Fruit fly (Drosophila melanogaster) whole organism, embryonic: ENCODE measurements around the gene Spc25.
A peak's percentile ranks its signal among the peaks of the same experiment; 100 is the strongest.

Experiments used
- Awh ChIP-seq: fragments of 200-800 bp; sonication (Bioruptor generic); IDR thresholded peaks from 2 replicates; pipeline ENCODE4, ENCODE4 v1.3.6; 2022; ENCODE audit warnings: missing biosample characterization, missing genetic modification characterization
- Bteb2 ChIP-seq: fragments of 200-800 bp; sonication (Bioruptor generic); optimal IDR thresholded peaks from 2 replicates; lab custom pipeline; 2016; ENCODE audit warnings: missing biosample characterization, missing genetic modification characterization
- CG1024 ChIP-seq: fragments of 200-800 bp; sonication (Bioruptor generic); IDR thresholded peaks from 2 replicates; pipeline ENCODE4 v1.3.6; 2022; ENCODE audit warnings: missing biosample characterization, missing genetic modification characterization
- CG10462 ChIP-seq: fragments of 200-800 bp; sonication (Bioruptor generic); optimal IDR thresholded peaks from 2 replicates; lab custom pipeline; 2016; ENCODE audit warnings: missing biosample characterization, missing genetic modification characterization
- CG11695 ChIP-seq: fragments of 200-800 bp; sonication (Bioruptor generic); IDR thresholded peaks from 3 replicates; pipeline ENCODE4 v1.3.6; 2022; ENCODE audit warnings: missing biosample characterization, missing genetic modification characterization
- CG12219 ChIP-seq: fragments of 200-800 bp; sonication (Bioruptor generic); optimal IDR thresholded peaks from 3 replicates; lab custom pipeline; 2018; ENCODE audit warnings: missing biosample characterization, mild to moderate bottlenecking, missing genetic modification characterization
- CG13624 ChIP-seq: fragments of 200-800 bp; sonication (Bioruptor generic); optimal IDR thresholded peaks from 2 replicates; lab custom pipeline; 2016; ENCODE audit warnings: missing biosample characterization, missing genetic modification characterization
- CG14014 ChIP-seq: fragments of 200-800 bp; sonication (Bioruptor generic); IDR thresholded peaks from 2 replicates; pipeline ENCODE4 v1.3.6; 2022; ENCODE audit warnings: missing biosample characterization, missing genetic modification characterization
- CG14710 ChIP-seq: fragments of 200-800 bp; sonication (Bioruptor generic); optimal IDR thresholded peaks from 3 replicates; lab custom pipeline; 2019; ENCODE audit warnings: missing biosample characterization, mild to moderate bottlenecking, missing genetic modification characterization, moderate library complexity
- CG15073 ChIP-seq: fragments of 200-800 bp; sonication (Bioruptor generic); optimal IDR thresholded peaks from 2 replicates; lab custom pipeline; 2016; ENCODE audit warnings: missing biosample characterization, missing genetic modification characterization
- CG17568 ChIP-seq: fragments of 200-800 bp; sonication (Bioruptor generic); optimal IDR thresholded peaks from 2 replicates; lab custom pipeline; 2018; ENCODE audit warnings: missing biosample characterization, mild to moderate bottlenecking, missing genetic modification characterization, moderate library complexity
- CG32532 ChIP-seq: fragments of 200-800 bp; sonication (Bioruptor generic); IDR thresholded peaks from 2 replicates; pipeline ENCODE4 v1.3.6; 2022; ENCODE audit warnings: missing biosample characterization, missing genetic modification characterization
- CG3281 ChIP-seq: fragments of 200-800 bp; sonication (Bioruptor generic); optimal IDR thresholded peaks from 3 replicates; lab custom pipeline; 2017; ENCODE audit warnings: missing biosample characterization, mild to moderate bottlenecking, missing genetic modification characterization
- CG4282 ChIP-seq: fragments of 200-800 bp; sonication (Bioruptor generic); optimal IDR thresholded peaks from 2 replicates; lab custom pipeline; 2016; ENCODE audit warnings: missing biosample characterization, missing genetic modification characterization
- CG4404 ChIP-seq: fragments of 200-800 bp; sonication (Bioruptor generic); IDR thresholded peaks from 2 replicates; pipeline ENCODE4 v1.3.6; 2022; ENCODE audit warnings: missing biosample characterization, missing genetic modification characterization
- CG4707 ChIP-seq: fragments of 200-800 bp; sonication (Bioruptor generic); optimal IDR thresholded peaks from 2 replicates; lab custom pipeline; 2018; ENCODE audit warnings: missing biosample characterization, mild to moderate bottlenecking, missing genetic modification characterization, moderate library complexity
- CG6689 ChIP-seq: fragments of 200-800 bp; sonication (Bioruptor generic); IDR thresholded peaks from 2 replicates; pipeline ENCODE4 v1.3.6; 2022; ENCODE audit warnings: missing biosample characterization, missing genetic modification characterization
- CG7839 ChIP-seq: fragments of 200-800 bp; sonication (Bioruptor generic); optimal IDR thresholded peaks from 3 replicates; lab custom pipeline; 2018; ENCODE audit warnings: missing biosample characterization, mild to moderate bottlenecking, missing genetic modification characterization, moderate library complexity
- CG9215 ChIP-seq: fragments of 200-800 bp; sonication (Bioruptor generic); IDR thresholded peaks from 2 replicates; pipeline ENCODE4 v1.3.6; 2022; ENCODE audit warnings: missing biosample characterization, missing genetic modification characterization
- Doc3 ChIP-seq: fragments of 200-800 bp; sonication (Bioruptor generic); IDR thresholded peaks from 3 replicates; pipeline ENCODE4 v1.3.6; 2022; ENCODE audit warnings: missing biosample characterization, missing genetic modification characterization; ENCODE audit not compliant: partially characterized antibody
- Dref ChIP-seq: fragments of 200-800 bp; sonication (Bioruptor generic); IDR thresholded peaks from 2 replicates; pipeline ENCODE4 v1.3.6; 2022; ENCODE audit warnings: missing biosample characterization, missing genetic modification characterization
- Max ChIP-seq: fragments of 200-800 bp; sonication (Bioruptor generic); optimal IDR thresholded peaks from 2 replicates; lab custom pipeline; 2016; ENCODE audit warnings: missing biosample characterization, mild to moderate bottlenecking, missing genetic modification characterization
- Mrtf ChIP-seq: fragments of 200-800 bp; sonication (Bioruptor generic); IDR thresholded peaks from 3 replicates; pipeline ENCODE4 v1.3.6; 2022; ENCODE audit warnings: missing biosample characterization, missing genetic modification characterization
- Nf-YA ChIP-seq: fragments of 200-800 bp; sonication (Bioruptor generic); IDR thresholded peaks from 2 replicates; pipeline ENCODE4 v1.3.6; 2022; ENCODE audit warnings: missing biosample characterization, missing genetic modification characterization
- Oaz ChIP-seq: fragments of 200-800 bp; sonication (Bioruptor generic); IDR thresholded peaks from 2 replicates; pipeline ENCODE4 v1.3.6; 2022; ENCODE audit warnings: missing biosample characterization, missing genetic modification characterization
- Sox100B ChIP-seq: fragments of 200-800 bp; sonication (Bioruptor generic); optimal IDR thresholded peaks from 3 replicates; lab custom pipeline; 2018; ENCODE audit warnings: missing biosample characterization, mild to moderate bottlenecking, missing genetic modification characterization
- Spps ChIP-seq: fragments of 200-800 bp; sonication (Bioruptor generic); optimal IDR thresholded peaks from 2 replicates; lab custom pipeline; 2018; ENCODE audit warnings: missing biosample characterization, mild to moderate bottlenecking, missing genetic modification characterization
- Stat92E ChIP-seq, 3 experiments: fragments of >200 bp in 2 of 3; fragments of 200-800 bp in 1 of 3; sonication (Bioruptor generic) in 1 of 3; optimal IDR thresholded peaks; 2 replicates each; lab custom pipeline; 2017 to 2019; ENCODE audit warnings: missing biosample characterization in 3 of 3, missing genetic modification characterization in 3 of 3, mild to moderate bottlenecking in 1 of 3, moderate library complexity in 1 of 3
- Taf1 ChIP-seq: fragments of 200-800 bp; sonication (Bioruptor generic); IDR thresholded peaks from 2 replicates; pipeline ENCODE4 v1.3.6; 2022; ENCODE audit warnings: missing biosample characterization, missing genetic modification characterization
- Xbp1 ChIP-seq: fragments of 200-800 bp; sonication (Bioruptor generic); optimal IDR thresholded peaks from 3 replicates; lab custom pipeline; 2016; ENCODE audit warnings: missing biosample characterization, mild to moderate bottlenecking, missing genetic modification characterization
- bigmax ChIP-seq: fragments of 200-800 bp; sonication (Bioruptor generic); optimal IDR thresholded peaks from 2 replicates; lab custom pipeline; 2018; ENCODE audit warnings: missing biosample characterization, mild to moderate bottlenecking, missing genetic modification characterization
- cas ChIP-seq: fragments of 200-800 bp; sonication (Bioruptor generic); IDR thresholded peaks from 2 replicates; pipeline ENCODE4 v1.3.6; 2022; ENCODE audit warnings: missing biosample characterization, missing genetic modification characterization
- chif ChIP-seq, 2 experiments: fragments of 200-800 bp; sonication (Bioruptor generic); optimal IDR thresholded peaks; 3 replicates each; lab custom pipeline; 2016; ENCODE audit warnings: missing biosample characterization in 2 of 2, missing genetic modification characterization in 2 of 2
- da ChIP-seq: fragments of 200-800 bp; sonication (Bioruptor generic); optimal IDR thresholded peaks from 2 replicates; lab custom pipeline; 2016; ENCODE audit warnings: missing biosample characterization, missing genetic modification characterization
- en ChIP-seq: fragments of 200-800 bp; sonication (Bioruptor generic); optimal IDR thresholded peaks from 2 replicates; lab custom pipeline; 2016; ENCODE audit warnings: missing biosample characterization, missing genetic modification characterization
- gem ChIP-seq: fragments of 200-800 bp; sonication (Bioruptor generic); optimal IDR thresholded peaks from 2 replicates; lab custom pipeline; 2019; ENCODE audit warnings: missing biosample characterization, mild to moderate bottlenecking, missing genetic modification characterization, moderate library complexity
- gfzf ChIP-seq: fragments of 200-800 bp; sonication (Bioruptor generic); optimal IDR thresholded peaks from 2 replicates; lab custom pipeline; 2016; ENCODE audit warnings: missing biosample characterization, mild to moderate bottlenecking, missing genetic modification characterization, moderate library complexity
- hb ChIP-seq: fragments of 200-800 bp; sonication (Bioruptor generic); IDR thresholded peaks from 3 replicates; pipeline ENCODE4 v1.3.6; 2022; ENCODE audit warnings: missing biosample characterization, missing genetic modification characterization; ENCODE audit not compliant: partially characterized antibody
- inv ChIP-seq: fragments of 200-800 bp; sonication (Bioruptor generic); IDR thresholded peaks from 2 replicates; pipeline ENCODE4 v1.3.6; 2022; ENCODE audit warnings: missing biosample characterization, missing genetic modification characterization; ENCODE audit not compliant: partially characterized antibody
- kni ChIP-seq: fragments of 200-800 bp; sonication (Bioruptor generic); optimal IDR thresholded peaks from 3 replicates; lab custom pipeline; 2017; ENCODE audit warnings: mild to moderate bottlenecking, missing biosample characterization, missing genetic modification reagents, missing genetic modification characterization
- nerfin-1 ChIP-seq: fragments of 200-800 bp; sonication (Bioruptor generic); optimal IDR thresholded peaks from 3 replicates; lab custom pipeline; 2019; ENCODE audit warnings: missing biosample characterization, mild to moderate bottlenecking, missing genetic modification characterization, moderate library complexity
- peb ChIP-seq: fragments of 200-800 bp; sonication (Bioruptor generic); IDR thresholded peaks from 2 replicates; pipeline ENCODE4 v1.3.6; 2022; ENCODE audit warnings: missing biosample characterization, missing genetic modification characterization
- pita ChIP-seq: fragments of 200-800 bp; sonication (Bioruptor generic); optimal IDR thresholded peaks from 2 replicates; lab custom pipeline; 2017; ENCODE audit warnings: missing biosample characterization, mild to moderate bottlenecking, missing genetic modification characterization
- ro ChIP-seq: fragments of 200-800 bp; sonication (Bioruptor generic); IDR thresholded peaks from 2 replicates; pipeline ENCODE4 v1.3.6; 2022; ENCODE audit warnings: missing biosample characterization, missing genetic modification characterization
- so ChIP-seq: fragments of 200-800 bp; sonication (Bioruptor generic); IDR thresholded peaks from 3 replicates; pipeline ENCODE4 v1.3.6; 2022; ENCODE audit warnings: missing biosample characterization, missing genetic modification characterization
- tna ChIP-seq: fragments of 200-800 bp; sonication (Bioruptor generic); IDR thresholded peaks from 2 replicates; pipeline ENCODE4 v1.3.6; 2022; ENCODE audit warnings: missing biosample characterization, missing genetic modification characterization; ENCODE audit not compliant: partially characterized antibody
- trem ChIP-seq: fragments of 200-800 bp; optimal IDR thresholded peaks from 3 replicates; lab custom pipeline; 2019; ENCODE audit warnings: missing biosample characterization, mild to moderate bottlenecking, missing genetic modification characterization, moderate library complexity
- twi ChIP-seq: fragments of 200-800 bp; optimal IDR thresholded peaks from 2 replicates; lab custom pipeline; 2019; ENCODE audit warnings: missing biosample characterization, mild to moderate bottlenecking, missing genetic modification characterization, moderate library complexity
- vfl ChIP-seq: fragments of 200-800 bp; sonication (Bioruptor generic); optimal IDR thresholded peaks from 2 replicates; lab custom pipeline; 2016; ENCODE audit warnings: missing biosample characterization, missing genetic modification characterization

The Spc25 gene

dm6 chr3R:12985828-12986530, 24.4 kb downstream of the Spc25 start, which contains the start of gene CG31342 (continued):
- TF ChIP-seq hb: peak; percentile 55; the same call in 1 of the 3 replicates
- no peak for TF ChIP-seq gem (tag; lab: Kevin White, UChicago)
- TF ChIP-seq Awh (GFP tag; lab: Robert Waterston, UW): no peak
- TF ChIP-seq gfzf: peak; percentile 30
- TF ChIP-seq CG3281 (GFP tag; lab: Kevin White, UChicago): no peak
- peak; percentile 28 for TF ChIP-seq Xbp1 (GFP tag; lab: Kevin White, UChicago)
- peak; percentile 70 for TF ChIP-seq Dref (GFP tag; lab: Robert Waterston, UW)
- TF ChIP-seq CG10462 (GFP tag; lab: Kevin White, UChicago): no peak
- TF ChIP-seq Spps (tag; lab: Kevin White, UChicago): no peak
- TF ChIP-seq en (GFP tag; lab: Kevin White, UChicago): no peak
- no peak for TF ChIP-seq CG4404 (GFP tag; lab: Robert Waterston, UW)
- TF ChIP-seq peb (GFP tag; lab: Robert Waterston, UW): no peak
- 0 out of 2 replicates have a peak, but pooled peaks have one; percentile 12 for TF ChIP-seq Nf-YA (GFP tag; lab: Robert Waterston, UW)
- TF ChIP-seq Max (GFP tag; lab: Kevin White, UChicago): no peak
- TF ChIP-seq chif (GFP tag; optimal IDR thresholded peaks at IDR 0.05; lab: Kevin White, UChicago): peak in 1 of 2 experiments; percentile 23
- peak; percentile 35; the same call in 1 of the 2 replicates for TF ChIP-seq CG14014 (GFP tag; lab: Robert Waterston, UW)
- peak; percentile 67 for TF ChIP-seq CG13624 (GFP tag; lab: Kevin White, UChicago)
- TF ChIP-seq CG4282 (GFP tag; lab: Kevin White, UChicago): no peak
- no peak for TF ChIP-seq CG7839 (tag; lab: Kevin White, UChicago)
- no peak for TF ChIP-seq Mrtf (GFP tag; lab: Robert Waterston, UW)
- no peak for TF ChIP-seq Sox100B (GFP tag; lab: Kevin White, UChicago)
- peak; percentile 7 for TF ChIP-seq da (GFP tag; lab: Kevin White, UChicago)
- TF ChIP-seq vfl (GFP tag; lab: Kevin White, UChicago): no peak
- peak; percentile 70 for TF ChIP-seq CG14710 (tag; lab: Kevin White, UChicago)
- TF ChIP-seq trem (tag; lab: Kevin White, UChicago): peak; percentile 51
- TF ChIP-seq ro (GFP tag; lab: Robert Waterston, UW): no peak
- TF ChIP-seq tna: peak; percentile 29; the same call in 1 of the 2 replicates
- TF ChIP-seq CG32532 (GFP tag; lab: Robert Waterston, UW): peak; percentile 48; the same call in 1 of the 2 replicates
- no peak; the same call in 1 of the 2 replicates for TF ChIP-seq CG6689 (GFP tag; lab: Robert Waterston, UW)
- 0 out of 3 replicates have a peak, but pooled peaks have one; percentile 17 for TF ChIP-seq so (GFP tag; lab: Robert Waterston, UW)
- TF ChIP-seq Stat92E (GFP tag; optimal IDR thresholded peaks at IDR 0.05; lab: Kevin White, UChicago): peak in 1 of 3 experiments; percentile 86
- no peak for TF ChIP-seq CG9215 (GFP tag; lab: Robert Waterston, UW)
- TF ChIP-seq pita: no peak
- peak; percentile 64 for TF ChIP-seq Doc3 (GFP tag; lab: Robert Waterston, UW)
- peak; percentile 98 for TF ChIP-seq nerfin-1
- TF ChIP-seq Taf1 (GFP tag; lab: Robert Waterston, UW): 0 out of 2 replicates have a peak, but pooled peaks have one; percentile 12
- no peak for TF ChIP-seq bigmax (GFP tag; lab: Kevin White, UChicago)
- TF ChIP-seq CG11695 (GFP tag; lab: Robert Waterston, UW): no peak
- peak; percentile 37 for TF ChIP-seq Bteb2 (GFP tag; lab: Kevin White, UChicago)
- no peak for TF ChIP-seq cas
- TF ChIP-seq kni (GFP tag; lab: Kevin White, UChicago): no peak
- TF ChIP-seq CG12219 (GFP tag; lab: Kevin White, UChicago): no peak
- TF ChIP-seq inv (GFP tag; lab: Robert Waterston, UW): peak; percentile 32; the same call in 1 of the 2 replicates
- no peak for TF ChIP-seq Oaz
- peak; percentile 48 for TF ChIP-seq CG1024 (GFP tag; lab: Robert Waterston, UW)
- no peak for TF ChIP-seq twi (tag; lab: Kevin White, UChicago)
- no peak for TF ChIP-seq CG15073 (GFP tag; lab: Kevin White, UChicago)
- no peak for TF ChIP-seq CG17568 (GFP tag; lab: Kevin White, UChicago)
- no peak for TF ChIP-seq CG4707 (GFP tag; lab: Kevin White, UChicago)
